Comparison of ENCODE assay signal across 1 fruit fly cellular context in genomic region chr2L:7544267-7544670, dm6.
A peak's percentile ranks its signal among the peaks of the same experiment; 100 is the strongest.
TF ChIP-seq lines count a peak whose summit lies in the region.

No protein-coding gene starts in this region.

TF ChIP-seq in whole organism, embryonic, 481 proteins besides CTCF, POLR2A, EP300 and RAD21 (continued from another document):
- peak; percentile 6 to 20 for TF ChIP-seq Pdp1 (GFP tag; optimal IDR thresholded peaks at IDR 0.05; lab: Kevin White, UChicago)
- TF ChIP-seq cas (GFP tag; IDR thresholded peaks at IDR 0.05; lab: Robert Waterston, UW) = no peak
- TF ChIP-seq CG5245 (GFP tag; optimal IDR thresholded peaks at IDR 0.05; lab: Kevin White, UChicago) = peak; percentile 12
- TF ChIP-seq stwl (tag; optimal IDR thresholded peaks at IDR 0.05; lab: Kevin White, UChicago) = peak; percentile 3
- TF ChIP-seq cwo (GFP tag; optimal IDR thresholded peaks at IDR 0.05; lab: Kevin White, UChicago) = peak; percentile 4
- no peak for TF ChIP-seq danr (GFP tag; IDR thresholded peaks at IDR 0.05; lab: Robert Waterston, UW)
- TF ChIP-seq Oli (tag; optimal IDR thresholded peaks at IDR 0.05; lab: Kevin White, UChicago) = peak; percentile 5
- TF ChIP-seq sima (GFP tag; optimal IDR thresholded peaks at IDR 0.05; lab: Kevin White, UChicago) = no peak
- peak; percentile 19 for TF ChIP-seq dmrt99B (tag; optimal IDR thresholded peaks at IDR 0.05; lab: Kevin White, UChicago)
- TF ChIP-seq CG2199 (GFP tag; IDR thresholded peaks at IDR 0.05; lab: Robert Waterston, UW) = 0 out of 3 replicates have a peak, but pooled peaks have one; percentile 53
- no peak for TF ChIP-seq CG4617 (GFP tag; optimal IDR thresholded peaks at IDR 0.05; lab: Kevin White, UChicago; ENCODE audit: borderline replicate concordance)
- TF ChIP-seq sug (tag; optimal IDR thresholded peaks at IDR 0.05; lab: Kevin White, UChicago) = no peak
- no peak for TF ChIP-seq CG12744 (GFP tag; optimal IDR thresholded peaks at IDR 0.05; lab: Kevin White, UChicago)
- TF ChIP-seq CG12236 (GFP tag; optimal IDR thresholded peaks at IDR 0.05; lab: Kevin White, UChicago) = no peak
- peak; percentile 21 for TF ChIP-seq cad (GFP tag; optimal IDR thresholded peaks at IDR 0.05; lab: Kevin White, UChicago)
- TF ChIP-seq Xrp1 (GFP tag; IDR thresholded peaks at IDR 0.05; lab: Robert Waterston, UW) = peak; percentile 23; the same call in 1 of the 2 replicates
- TF ChIP-seq kah (GFP tag; optimal IDR thresholded peaks at IDR 0.05; lab: Kevin White, UChicago) = peak; percentile 15
- TF ChIP-seq Med (GFP tag; lab: Kevin White, UChicago) = peak; percentile 85
- TF ChIP-seq row (GFP tag; IDR thresholded peaks at IDR 0.05; lab: Robert Waterston, UW) = peak; percentile 25; the same call in 2 of the 3 replicates
- peak; percentile 0 for TF ChIP-seq HmgZ (tag; optimal IDR thresholded peaks at IDR 0.05; lab: Kevin White, UChicago)
- no peak for TF ChIP-seq CG7372 (GFP tag; IDR thresholded peaks at IDR 0.05; lab: Robert Waterston, UW)
- 0 out of 2 replicates have a peak, but pooled peaks have one; percentile 25 for TF ChIP-seq bbx (GFP tag; IDR thresholded peaks at IDR 0.05; lab: Robert Waterston, UW; ENCODE audit: partially characterized antibody)
- TF ChIP-seq CG15601 (tag; optimal IDR thresholded peaks at IDR 0.05; lab: Kevin White, UChicago) = peak; percentile 12
- peak; percentile 45 for TF ChIP-seq unpg (GFP tag; optimal IDR thresholded peaks at IDR 0.05; lab: Kevin White, UChicago)
- TF ChIP-seq HmgD (GFP tag; optimal IDR thresholded peaks at IDR 0.05; lab: Kevin White, UChicago) = no peak
- TF ChIP-seq oc (tag; optimal IDR thresholded peaks at IDR 0.05; lab: Kevin White, UChicago) = peak; percentile 4
- no peak for TF ChIP-seq ERR (GFP tag; optimal IDR thresholded peaks at IDR 0.05; lab: Kevin White, UChicago)
- TF ChIP-seq CrebB (tag; optimal IDR thresholded peaks at IDR 0.05; lab: Kevin White, UChicago) = no peak
- TF ChIP-seq CG17359 (tag; optimal IDR thresholded peaks at IDR 0.05; lab: Kevin White, UChicago) = peak; percentile 10
- TF ChIP-seq CG17361 (GFP tag; IDR thresholded peaks at IDR 0.05; lab: Robert Waterston, UW) = 0 out of 3 replicates have a peak, but pooled peaks have one; percentile 21
- no peak for TF ChIP-seq Bdp1 (GFP tag; optimal IDR thresholded peaks at IDR 0.05; lab: Kevin White, UChicago)
- TF ChIP-seq tgo (GFP tag; IDR thresholded peaks at IDR 0.05; lab: Robert Waterston, UW) = peak; percentile 22; the same call in 1 of the 3 replicates
- 0 out of 3 replicates have a peak, but pooled peaks have one; percentile 37 for TF ChIP-seq CG11695 (GFP tag; IDR thresholded peaks at IDR 0.05; lab: Robert Waterston, UW)
- TF ChIP-seq CG8924 (tag; optimal IDR thresholded peaks at IDR 0.05; lab: Kevin White, UChicago) = peak; percentile 18
- TF ChIP-seq phol (tag; optimal IDR thresholded peaks at IDR 0.05; lab: Kevin White, UChicago) = peak; percentile 31
- TF ChIP-seq CG1529 (GFP tag; optimal IDR thresholded peaks at IDR 0.05; lab: Kevin White, UChicago) = no peak
- TF ChIP-seq Trl (optimal IDR thresholded peaks at IDR 0.05; lab: Kevin White, UChicago) = no peak
- peak; percentile 34 for TF ChIP-seq Trl (GFP tag; optimal IDR thresholded peaks at IDR 0.05; lab: Kevin White, UChicago)
- no peak for TF ChIP-seq HLH4C (GFP tag; IDR thresholded peaks at IDR 0.05; lab: Robert Waterston, UW; ENCODE audit: partially characterized antibody)
- peak; percentile 21 for TF ChIP-seq CG7839 (tag; optimal IDR thresholded peaks at IDR 0.05; lab: Kevin White, UChicago)
- TF ChIP-seq klu (GFP tag; IDR thresholded peaks at IDR 0.05; lab: Robert Waterston, UW) = no peak
- TF ChIP-seq odd (GFP tag; optimal IDR thresholded peaks at IDR 0.05; lab: Kevin White, UChicago) = peak; percentile 6
- TF ChIP-seq schlank (tag; optimal IDR thresholded peaks at IDR 0.05; lab: Kevin White, UChicago) = no peak
- peak; percentile 3 for TF ChIP-seq CG14710 (tag; optimal IDR thresholded peaks at IDR 0.05; lab: Kevin White, UChicago)
- TF ChIP-seq Deaf1 (tag; optimal IDR thresholded peaks at IDR 0.05; lab: Kevin White, UChicago) = peak; percentile 30
- no peak for TF ChIP-seq rib (GFP tag; IDR thresholded peaks at IDR 0.05; lab: Robert Waterston, UW)
- TF ChIP-seq CG9609 (GFP tag; optimal IDR thresholded peaks at IDR 0.05; lab: Kevin White, UChicago) = no peak
- TF ChIP-seq Side (GFP tag; optimal IDR thresholded peaks at IDR 0.05; lab: Kevin White, UChicago) = peak; percentile 28
- peak; percentile 5 for TF ChIP-seq Bteb2 (GFP tag; optimal IDR thresholded peaks at IDR 0.05; lab: Kevin White, UChicago)
- TF ChIP-seq tll (GFP tag; optimal IDR thresholded peaks at IDR 0.05; lab: Kevin White, UChicago) = peak in 1 of 2 experiments; percentile 41
- no peak for TF ChIP-seq CG9727 (GFP tag; optimal IDR thresholded peaks at IDR 0.05; lab: Kevin White, UChicago)
- TF ChIP-seq BtbVII (GFP tag; optimal IDR thresholded peaks at IDR 0.05; lab: Kevin White, UChicago) = no peak
- TF ChIP-seq gsb-n (tag; optimal IDR thresholded peaks at IDR 0.05; lab: Kevin White, UChicago) = peak; percentile 54
- TF ChIP-seq Max (GFP tag; optimal IDR thresholded peaks at IDR 0.05; lab: Kevin White, UChicago) = peak; percentile 21
- peak; percentile 52 for TF ChIP-seq sqz (GFP tag; optimal IDR thresholded peaks at IDR 0.05; lab: Kevin White, UChicago)
- no peak for TF ChIP-seq Asciz (GFP tag; optimal IDR thresholded peaks at IDR 0.05; lab: Kevin White, UChicago)
- TF ChIP-seq Optix (GFP tag; IDR thresholded peaks at IDR 0.05; lab: Robert Waterston, UW) = no peak
- TF ChIP-seq Eip74EF (GFP tag; optimal IDR thresholded peaks at IDR 0.05; lab: Kevin White, UChicago) = peak in 1 of 2 experiments; percentile 60
- TF ChIP-seq hkb (optimal IDR thresholded peaks at IDR 0.05; lab: Kevin White, UChicago) = no peak
- peak; percentile 57 for TF ChIP-seq hkb (GFP tag; IDR thresholded peaks at IDR 0.05; lab: Robert Waterston, UW)
- peak in 1 of 2 experiments; percentile 36 for TF ChIP-seq bsh (GFP tag; optimal IDR thresholded peaks at IDR 0.05; lab: Kevin White, UChicago)
